Worm (Caenorhabditis elegans): ENCODE data around the gene srh-240.

ce11 chrV:2863033-2863432 lies 2.0 kb upstream of the srh-240 start, which contains the start of gene srh-272:
- no peak for TF ChIP-seq fkh-10 (GFP tag; optimal IDR thresholded peaks at IDR 0.05)
- TF ChIP-seq snpc-4 (tag; optimal IDR thresholded peaks at IDR 0.05), result no peak
- no peak for TF ChIP-seq ceh-28 (tag; optimal IDR thresholded peaks at IDR 0.05)

All from whole organism, L3 larva.